Fruit fly (Drosophila melanogaster) whole organism, prepupa: ENCODE data around the gene Pnn.
A peak's percentile ranks its signal among the peaks of the same experiment; 100 is the strongest.

Source experiments
- Blimp-1 ChIP-seq: fragments of 200-800 bp; sonication (Bioruptor generic); optimal IDR thresholded peaks from 3 replicates; lab custom pipeline; 2017; ENCODE audit warnings: missing biosample characterization, missing genetic modification characterization, mild to moderate bottlenecking, moderate library complexity, missing genetic modification reagents
- CG10631 ChIP-seq: fragments of 200-800 bp; sonication (Bioruptor generic); optimal IDR thresholded peaks from 2 replicates; lab custom pipeline; 2016; ENCODE audit warnings: missing biosample characterization, missing genetic modification characterization
- CG11902 ChIP-seq: fragments of 200-800 bp; sonication (Bioruptor generic); optimal IDR thresholded peaks from 3 replicates; lab custom pipeline; 2016; ENCODE audit warnings: missing biosample characterization, missing genetic modification characterization
- CG15336 ChIP-seq: fragments of 200-800 bp; sonication (Bioruptor generic); IDR thresholded peaks from 2 replicates; pipeline ENCODE4 v1.3.6; 2022; ENCODE audit warnings: missing biosample characterization, missing genetic modification characterization
- CG1621 ChIP-seq: fragments of 200-800 bp; sonication (Bioruptor generic); optimal IDR thresholded peaks from 3 replicates; lab custom pipeline; 2018; ENCODE audit warnings: missing biosample characterization, mild to moderate bottlenecking, missing genetic modification characterization
- CG3032 ChIP-seq: fragments of 200-800 bp; optimal IDR thresholded peaks from 2 replicates; lab custom pipeline; 2019; ENCODE audit warnings: missing biosample characterization, mild to moderate bottlenecking, missing genetic modification characterization, moderate library complexity
- CG31627 ChIP-seq: fragments of 200-800 bp; sonication (Bioruptor generic); optimal IDR thresholded peaks from 3 replicates; lab custom pipeline; 2016; ENCODE audit warnings: missing biosample characterization, missing genetic modification characterization
- CG32006 ChIP-seq: fragments of 200-800 bp; sonication (Bioruptor generic); optimal IDR thresholded peaks from 3 replicates; lab custom pipeline; 2017; ENCODE audit warnings: missing biosample characterization, mild to moderate bottlenecking, missing genetic modification characterization
- CG6163 ChIP-seq: fragments of 200-800 bp; sonication (Bioruptor generic); IDR thresholded peaks from 3 replicates; pipeline ENCODE4 v1.3.6; 2022; ENCODE audit warnings: missing biosample characterization, missing genetic modification characterization
- CG6792 ChIP-seq: fragments of 200-800 bp; sonication (Bioruptor generic); optimal IDR thresholded peaks from 3 replicates; lab custom pipeline; 2016; ENCODE audit warnings: missing biosample characterization, missing genetic modification characterization
- Eip78C ChIP-seq: fragments of 200-800 bp; sonication (Bioruptor generic); peaks from one replicate; lab custom pipeline; 2016; ENCODE audit warnings: missing biosample characterization, missing genetic modification characterization
- Ets96B ChIP-seq: fragments of 200-800 bp; optimal IDR thresholded peaks from 2 replicates; lab custom pipeline; 2019; ENCODE audit warnings: missing biosample characterization, mild to moderate bottlenecking, missing genetic modification characterization, moderate library complexity
- Gug ChIP-seq: fragments of 200-800 bp; sonication (Bioruptor generic); IDR thresholded peaks from 2 replicates; pipeline ENCODE4 v1.3.6; 2022; ENCODE audit warnings: missing biosample characterization, missing genetic modification characterization
- Hr38 ChIP-seq: sonication (Bioruptor generic); optimal IDR thresholded peaks from 2 replicates; lab custom pipeline; 2016; ENCODE audit warnings: missing biosample characterization, missing genetic modification characterization
- Hr39 ChIP-seq: fragments of 200-800 bp; sonication (Bioruptor generic); optimal IDR thresholded peaks from 2 replicates; lab custom pipeline; 2016; ENCODE audit warnings: missing biosample characterization, missing genetic modification characterization
- Hr4 ChIP-seq: fragments of 200-800 bp; sonication (Bioruptor generic); optimal IDR thresholded peaks from 3 replicates; lab custom pipeline; 2016; ENCODE audit warnings: missing biosample characterization, missing genetic modification characterization
- Met ChIP-seq: fragments of 200-800 bp; sonication (Bioruptor generic); optimal IDR thresholded peaks from 3 replicates; lab custom pipeline; 2016; ENCODE audit warnings: missing biosample characterization, missing genetic modification characterization
- OdsH ChIP-seq: fragments of 200-800 bp; sonication (Bioruptor generic); optimal IDR thresholded peaks from 3 replicates; lab custom pipeline; 2016; ENCODE audit warnings: missing biosample characterization, missing genetic modification characterization
- Sox14 ChIP-seq: fragments of 200-800 bp; sonication (Bioruptor generic); optimal IDR thresholded peaks from 3 replicates; lab custom pipeline; 2016; ENCODE audit warnings: missing biosample characterization, missing genetic modification characterization
- Sox15 ChIP-seq: fragments of 200-800 bp; sonication (Bioruptor generic); optimal IDR thresholded peaks from 3 replicates; lab custom pipeline; 2016; ENCODE audit warnings: missing biosample characterization, missing genetic modification characterization
- acj6 ChIP-seq: fragments of 200-800 bp; sonication (Bioruptor generic); optimal IDR thresholded peaks from 3 replicates; lab custom pipeline; 2016; ENCODE audit warnings: missing biosample characterization, missing genetic modification characterization
- cyc ChIP-seq: fragments of 200-800 bp; sonication (Bioruptor generic); optimal IDR thresholded peaks from 3 replicates; lab custom pipeline; 2016; ENCODE audit warnings: missing biosample characterization, missing genetic modification characterization
- eg ChIP-seq: fragments of 200-800 bp; sonication (Bioruptor generic); IDR thresholded peaks from 3 replicates; pipeline ENCODE4 v1.3.6; 2022; ENCODE audit warnings: missing biosample characterization, missing genetic modification characterization
- esn ChIP-seq: fragments of 200-800 bp; sonication (Bioruptor generic); optimal IDR thresholded peaks from 2 replicates; lab custom pipeline; 2016; ENCODE audit warnings: missing biosample characterization, mild to moderate bottlenecking, missing genetic modification characterization, moderate library complexity
- lz ChIP-seq: fragments of 200-800 bp; sonication (Bioruptor generic); optimal IDR thresholded peaks from 3 replicates; lab custom pipeline; 2016; ENCODE audit warnings: missing biosample characterization, missing genetic modification characterization
- ss ChIP-seq, 2 experiments: fragments of 200-800 bp; sonication (Bioruptor generic); optimal IDR thresholded peaks; 2 replicates in 1 of 2; 3 replicates in 1 of 2; lab custom pipeline; 2017 to 2018; ENCODE audit warnings: mild to moderate bottlenecking in 2 of 2, missing biosample characterization in 2 of 2, missing genetic modification characterization in 2 of 2, moderate library complexity in 1 of 2
- svp ChIP-seq: fragments of 200-800 bp; sonication (Bioruptor generic); peaks from one replicate; lab custom pipeline; 2016; ENCODE audit warnings: missing biosample characterization, missing genetic modification characterization
- topi ChIP-seq: fragments of 200-800 bp; sonication (Bioruptor generic); optimal IDR thresholded peaks from 3 replicates; lab custom pipeline; 2016; ENCODE audit warnings: missing biosample characterization, missing genetic modification characterization
- vri ChIP-seq: fragments of 200-800 bp; sonication (Bioruptor generic); optimal IDR thresholded peaks from 3 replicates; lab custom pipeline; 2016; ENCODE audit warnings: missing biosample characterization, mild to moderate bottlenecking, missing genetic modification characterization

Gene Pnn

DNA sequence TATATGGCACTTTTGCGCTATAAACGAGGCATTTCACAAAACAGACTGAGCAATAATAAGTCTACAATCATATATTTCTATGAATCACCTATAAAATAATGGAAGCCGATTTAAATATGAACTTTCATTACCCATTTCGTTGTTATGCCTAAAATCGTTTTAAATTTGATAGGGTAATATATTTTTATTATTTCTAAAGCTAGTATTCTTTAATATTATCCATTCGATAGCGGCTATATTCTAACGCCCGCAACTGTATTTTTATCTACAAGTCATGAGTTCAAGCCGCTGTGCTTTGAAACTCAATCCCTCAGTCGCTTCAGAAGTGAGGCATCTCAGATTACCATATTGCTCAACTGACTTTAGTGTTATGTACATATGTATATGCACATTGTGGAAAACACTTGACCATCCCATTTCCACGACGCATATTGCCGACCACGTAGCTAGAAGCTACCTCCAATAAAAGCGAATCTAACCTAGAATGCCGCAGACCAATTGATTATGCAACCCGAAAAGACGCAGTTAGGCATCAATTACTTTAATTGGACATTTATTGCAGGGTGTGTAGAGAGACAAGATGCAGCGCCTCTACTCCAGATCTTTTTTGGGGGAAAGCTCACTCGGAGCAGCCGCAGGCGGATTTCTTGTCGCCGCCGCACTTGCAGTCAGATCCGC is 42.7 kb downstream of the Pnn start:
- TF ChIP-seq acj6 = peak; percentile 5
- TF ChIP-seq Ets96B (tag; lab: Kevin White, UChicago) = peak; percentile 9
- TF ChIP-seq vri (GFP tag; lab: Kevin White, UChicago) = peak; percentile 23
- no peak for TF ChIP-seq Hr38 (GFP tag; lab: Kevin White, UChicago)
- peak; percentile 7 for TF ChIP-seq esn (GFP tag; lab: Kevin White, UChicago)
- TF ChIP-seq Hr4 (GFP tag; lab: Kevin White, UChicago) = peak; percentile 0
- TF ChIP-seq Eip78C = peak; percentile 55
- TF ChIP-seq CG32006 (GFP tag; lab: Kevin White, UChicago) = peak; percentile 41
- peak; percentile 32 for TF ChIP-seq CG10631 (GFP tag; lab: Kevin White, UChicago)
- no peak for TF ChIP-seq OdsH (GFP tag; lab: Kevin White, UChicago)
- peak; percentile 78 for TF ChIP-seq svp
- TF ChIP-seq eg = peak; percentile 36; the same call in 1 of the 3 replicates
- peak; percentile 42 for TF ChIP-seq CG15336
- no peak for TF ChIP-seq topi

DNA sequence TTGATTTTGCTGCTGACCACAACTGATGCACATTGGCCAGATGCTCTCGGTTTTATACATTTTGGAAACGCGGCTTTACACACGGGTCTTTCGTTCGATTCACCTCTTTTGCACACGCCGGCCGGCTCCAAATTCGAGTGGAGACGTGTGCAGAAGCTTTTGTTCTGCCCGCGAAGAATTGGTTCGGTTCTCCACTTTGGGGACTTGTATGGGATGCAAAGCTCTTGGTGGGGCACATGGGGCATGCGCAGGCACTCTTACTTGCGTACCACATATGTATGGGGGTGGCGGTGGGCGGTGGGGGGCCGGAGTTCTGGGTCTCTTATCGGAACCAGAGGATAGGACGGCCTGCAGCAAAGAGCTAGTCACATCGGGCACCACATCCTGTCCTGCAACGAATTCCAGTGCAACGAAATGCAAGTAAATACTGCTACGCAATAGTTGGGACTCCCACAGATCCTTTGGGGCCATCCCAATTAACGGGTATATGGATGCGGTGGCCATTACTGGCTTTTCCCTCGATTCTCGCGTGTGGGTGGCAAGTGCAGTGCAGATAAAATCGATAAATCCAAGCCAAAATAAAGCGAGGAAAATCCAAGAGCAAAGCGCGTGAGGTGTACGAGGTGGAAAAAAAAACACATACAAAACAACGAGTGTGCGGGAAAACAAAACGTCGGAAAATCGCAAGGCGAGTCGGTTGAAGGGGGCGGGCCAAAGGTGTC is 43.8 kb downstream of the Pnn start, which contains the start of the genes MtnA and CG8500:
TSS of gene MtnA (minus strand) at position 30 of the 722 bp plus-strand sequence.
TSS of gene CG8500 (plus strand) at position 313 of the 722 bp plus-strand sequence.
- TF ChIP-seq CG15336 (0 out of 2 replicates have a peak, but pooled peaks have one; percentile 16), ss (GFP tag; optimal IDR thresholded peaks at IDR 0.05; lab: Kevin White, UChicago) (peak in 1 of 2 experiments; percentile 18), svp (peak; percentile 70), CG1621 (tag; lab: Kevin White, UChicago) (no peak)

DNA sequence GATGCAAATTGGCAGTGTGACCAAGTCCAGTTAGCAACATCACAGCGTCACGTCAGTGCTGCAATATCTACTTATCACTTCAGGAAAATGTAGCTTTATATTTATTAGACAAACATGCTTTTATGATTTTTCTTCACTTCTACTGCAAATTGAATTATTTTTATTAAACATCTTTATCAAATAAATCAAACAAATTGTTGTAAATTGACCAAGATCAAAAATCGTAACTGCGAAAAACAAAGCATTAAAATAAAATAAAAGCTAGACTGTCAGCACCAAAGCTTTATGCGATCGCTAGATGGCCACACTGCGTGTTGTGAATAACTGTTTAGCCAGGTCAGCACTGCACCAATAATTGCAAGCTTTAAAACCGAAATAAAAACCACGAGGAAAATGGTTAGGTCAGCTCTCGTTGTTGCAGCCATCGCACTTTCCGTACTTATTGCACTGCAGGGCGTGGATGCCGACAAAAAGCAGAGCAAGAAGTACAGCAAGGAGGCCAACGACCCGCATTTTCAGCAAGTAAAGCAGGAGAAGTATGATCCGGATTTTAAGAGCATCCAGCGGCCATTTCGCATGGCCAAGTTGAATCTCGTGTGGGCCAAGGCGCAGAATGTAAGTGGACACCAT is 50.6 kb downstream of the Pnn start, which contains the start of the genes CG12945 and CG8507:
TSS of gene CG12945 (minus strand) at position 45 of the 630 bp plus-strand sequence.
TSS of gene CG8507 (plus strand) at position 307 of the 630 bp plus-strand sequence.
- no peak for TF ChIP-seq Blimp-1 (GFP tag; lab: Kevin White, UChicago)
- TF ChIP-seq Hr39 (GFP tag; lab: Kevin White, UChicago) = peak; percentile 68
- peak; percentile 47 for TF ChIP-seq acj6
- peak; percentile 65 for TF ChIP-seq lz (GFP tag; lab: Kevin White, UChicago)
- TF ChIP-seq Sox15 (GFP tag; lab: Kevin White, UChicago) = peak; percentile 13
- peak; percentile 35 for TF ChIP-seq cyc (GFP tag; lab: Kevin White, UChicago)
- peak; percentile 38 for TF ChIP-seq Ets96B (tag; lab: Kevin White, UChicago)
- TF ChIP-seq Sox14 = peak; percentile 76
- no peak for TF ChIP-seq CG6163 (GFP tag; lab: Robert Waterston, UW)
- peak; percentile 53 for TF ChIP-seq topi
- 0 out of 2 replicates have a peak, but pooled peaks have one; percentile 9 for TF ChIP-seq Gug (GFP tag; lab: Robert Waterston, UW)
- no peak for TF ChIP-seq CG6792 (GFP tag; lab: Kevin White, UChicago)
- TF ChIP-seq CG3032 (tag; lab: Kevin White, UChicago) = peak; percentile 58
- TF ChIP-seq esn (GFP tag; lab: Kevin White, UChicago) = peak; percentile 71
- peak; percentile 9 for TF ChIP-seq CG11902 (GFP tag; lab: Kevin White, UChicago)
- peak; percentile 58 for TF ChIP-seq CG31627 (GFP tag; lab: Kevin White, UChicago)
- no peak for TF ChIP-seq Met (GFP tag; lab: Kevin White, UChicago)
- peak; percentile 83 for TF ChIP-seq Eip78C
